Fruit fly (Drosophila melanogaster) whole organism, embryonic: Measurements from ENCODE around the gene BckdhA.

Experiments
- Adf1 ChIP-seq: fragments of 200-800 bp; sonication (Bioruptor generic); IDR thresholded peaks from 2 replicates; pipeline ENCODE4 v1.3.6; 2022; ENCODE audit warnings: missing biosample characterization, missing genetic modification characterization
- Bdp1 ChIP-seq: fragments of 200-800 bp; sonication (Bioruptor generic); optimal IDR thresholded peaks from 3 replicates; lab custom pipeline; 2016; ENCODE audit warnings: missing biosample characterization, missing genetic modification characterization
- CG10147 ChIP-seq: fragments of 200-800 bp; sonication (Bioruptor generic); optimal IDR thresholded peaks from 2 replicates; lab custom pipeline; 2019; ENCODE audit warnings: missing biosample characterization, mild to moderate bottlenecking, missing genetic modification characterization, moderate library complexity
- CG11560 ChIP-seq: fragments of 200-800 bp; sonication (Bioruptor generic); IDR thresholded peaks from 3 replicates; pipeline ENCODE4 v1.3.6; 2022; ENCODE audit warnings: missing biosample characterization, missing genetic modification characterization
- CG12659 ChIP-seq: fragments of 200-800 bp; sonication (Bioruptor generic); optimal IDR thresholded peaks from 3 replicates; lab custom pipeline; 2017; ENCODE audit warnings: mild to moderate bottlenecking, missing biosample characterization, missing genetic modification reagents, missing genetic modification characterization
- CG13287 ChIP-seq: fragments of 200-800 bp; sonication (Bioruptor generic); IDR thresholded peaks from 2 replicates; pipeline ENCODE4 v1.3.6; 2022; ENCODE audit warnings: missing biosample characterization, missing genetic modification characterization; ENCODE audit not compliant: partially characterized antibody
- CG14710 ChIP-seq: fragments of 200-800 bp; sonication (Bioruptor generic); optimal IDR thresholded peaks from 3 replicates; lab custom pipeline; 2019; ENCODE audit warnings: missing biosample characterization, mild to moderate bottlenecking, missing genetic modification characterization, moderate library complexity
- CG15601 ChIP-seq: fragments of 200-800 bp; sonication (Bioruptor generic); optimal IDR thresholded peaks from 3 replicates; lab custom pipeline; 2019; ENCODE audit warnings: missing biosample characterization, mild to moderate bottlenecking, missing genetic modification characterization, moderate library complexity
- CG17361 ChIP-seq: fragments of 200-800 bp; sonication (Bioruptor generic); IDR thresholded peaks from 3 replicates; pipeline ENCODE4 v1.3.6; 2022; ENCODE audit warnings: missing biosample characterization, missing genetic modification characterization
- CG17568 ChIP-seq: fragments of 200-800 bp; sonication (Bioruptor generic); optimal IDR thresholded peaks from 2 replicates; lab custom pipeline; 2018; ENCODE audit warnings: missing biosample characterization, mild to moderate bottlenecking, missing genetic modification characterization, moderate library complexity
- CG17802 ChIP-seq: fragments of 200-800 bp; sonication (Bioruptor generic); optimal IDR thresholded peaks from 2 replicates; lab custom pipeline; 2018; ENCODE audit warnings: missing biosample characterization, mild to moderate bottlenecking, missing genetic modification characterization, moderate library complexity
- CG18011 ChIP-seq: fragments of 200-800 bp; sonication (Bioruptor generic); optimal IDR thresholded peaks from 2 replicates; lab custom pipeline; 2017; ENCODE audit warnings: missing biosample characterization, missing genetic modification characterization, mild to moderate bottlenecking, moderate library complexity, missing genotype
- CG18619 ChIP-seq: fragments of 200-800 bp; sonication (Bioruptor generic); optimal IDR thresholded peaks from 3 replicates; lab custom pipeline; 2017; ENCODE audit warnings: missing biosample characterization, mild to moderate bottlenecking, missing genetic modification characterization
- CG30020 ChIP-seq: fragments of 200-800 bp; optimal IDR thresholded peaks from 2 replicates; lab custom pipeline; 2019; ENCODE audit warnings: missing biosample characterization, mild to moderate bottlenecking, missing genetic modification characterization, moderate library complexity
- CG31224 ChIP-seq: fragments of 200-800 bp; sonication (Bioruptor generic); IDR thresholded peaks from 2 replicates; pipeline ENCODE4 v1.3.6; 2022; ENCODE audit warnings: missing biosample characterization, missing genetic modification characterization
- CG42726 ChIP-seq: fragments of 200-800 bp; sonication (Bioruptor generic); IDR thresholded peaks from 2 replicates; pipeline ENCODE4 v1.3.6; 2022; ENCODE audit warnings: missing biosample characterization, missing genetic modification characterization; ENCODE audit not compliant: partially characterized antibody
- CG43689 ChIP-seq: fragments of 200-800 bp; sonication (Bioruptor generic); IDR thresholded peaks from 2 replicates; pipeline ENCODE4 v1.3.6; 2022; ENCODE audit warnings: missing biosample characterization, missing genetic modification characterization
- CG4617 ChIP-seq: fragments of 200-800 bp; sonication (Bioruptor generic); optimal IDR thresholded peaks from 3 replicates; lab custom pipeline; 2016; ENCODE audit warnings: missing biosample characterization, missing genetic modification characterization, borderline replicate concordance
- CG7556 ChIP-seq: fragments of 200-800 bp; sonication (Bioruptor generic); optimal IDR thresholded peaks from 2 replicates; lab custom pipeline; 2017; ENCODE audit warnings: missing biosample characterization, mild to moderate bottlenecking, missing genetic modification characterization
- CG8359 ChIP-seq: fragments of 200-800 bp; sonication (Bioruptor generic); optimal IDR thresholded peaks from 2 replicates; lab custom pipeline; 2017; ENCODE audit warnings: missing biosample characterization, mild to moderate bottlenecking, missing genetic modification characterization, borderline replicate concordance
- CG9437 ChIP-seq: fragments of 200-800 bp; sonication (Bioruptor generic); optimal IDR thresholded peaks from 2 replicates; lab custom pipeline; 2018; ENCODE audit warnings: missing biosample characterization, mild to moderate bottlenecking, missing genetic modification characterization
- CrebB ChIP-seq: fragments of 200-800 bp; sonication (Bioruptor generic); optimal IDR thresholded peaks from 3 replicates; lab custom pipeline; 2018; ENCODE audit warnings: missing biosample characterization, mild to moderate bottlenecking, missing genetic modification characterization
- Dek ChIP-seq: fragments of 200-800 bp; sonication (Bioruptor generic); optimal IDR thresholded peaks from 3 replicates; lab custom pipeline; 2019; ENCODE audit warnings: missing biosample characterization, mild to moderate bottlenecking, missing genetic modification characterization, moderate library complexity
- Dip3 ChIP-seq: fragments of 200-800 bp; sonication (Bioruptor generic); optimal IDR thresholded peaks from 3 replicates; lab custom pipeline; 2016; ENCODE audit warnings: missing biosample characterization, missing genetic modification characterization
- Dref ChIP-seq: fragments of 200-800 bp; sonication (Bioruptor generic); IDR thresholded peaks from 2 replicates; pipeline ENCODE4 v1.3.6; 2022; ENCODE audit warnings: missing biosample characterization, missing genetic modification characterization
- NFAT ChIP-seq: fragments of 200-800 bp; sonication (Bioruptor generic); IDR thresholded peaks from 2 replicates; pipeline ENCODE4 v1.3.6; 2022; ENCODE audit warnings: missing biosample characterization, missing genetic modification characterization
- NfI ChIP-seq: fragments of 200-800 bp; sonication (Bioruptor generic); optimal IDR thresholded peaks from 3 replicates; lab custom pipeline; 2018; ENCODE audit warnings: missing biosample characterization, mild to moderate bottlenecking, missing genetic modification characterization, moderate library complexity
- Stat92E ChIP-seq, 3 experiments: fragments of >200 bp in 2 of 3; fragments of 200-800 bp in 1 of 3; sonication (Bioruptor generic) in 1 of 3; optimal IDR thresholded peaks; 2 replicates each; lab custom pipeline; 2017 to 2019; ENCODE audit warnings: missing biosample characterization in 3 of 3, missing genetic modification characterization in 3 of 3, mild to moderate bottlenecking in 1 of 3, moderate library complexity in 1 of 3
- TFAM ChIP-seq: fragments of 200-800 bp; sonication (Bioruptor generic); optimal IDR thresholded peaks from 2 replicates; lab custom pipeline; 2017; ENCODE audit warnings: missing biosample characterization, missing genetic modification characterization, inconsistent platforms
- Taf1 ChIP-seq: fragments of 200-800 bp; sonication (Bioruptor generic); IDR thresholded peaks from 2 replicates; pipeline ENCODE4 v1.3.6; 2022; ENCODE audit warnings: missing biosample characterization, missing genetic modification characterization
- Xbp1 ChIP-seq: fragments of 200-800 bp; sonication (Bioruptor generic); optimal IDR thresholded peaks from 3 replicates; lab custom pipeline; 2016; ENCODE audit warnings: missing biosample characterization, mild to moderate bottlenecking, missing genetic modification characterization
- al ChIP-seq: fragments of 200-800 bp; sonication (Bioruptor generic); IDR thresholded peaks from 2 replicates; pipeline ENCODE4 v1.3.6; 2022; ENCODE audit warnings: missing biosample characterization, missing genetic modification characterization
- ato ChIP-seq: fragments of 200-800 bp; sonication (Bioruptor generic); IDR thresholded peaks from 2 replicates; pipeline ENCODE4 v1.3.6; 2022; ENCODE audit warnings: missing biosample characterization, missing genetic modification characterization; ENCODE audit not compliant: partially characterized antibody
- bbx ChIP-seq: fragments of 200-800 bp; sonication (Bioruptor generic); IDR thresholded peaks from 2 replicates; pipeline ENCODE4 v1.3.6; 2022; ENCODE audit warnings: missing biosample characterization, missing genetic modification characterization; ENCODE audit not compliant: partially characterized antibody
- bcd ChIP-seq: fragments of 200-800 bp; sonication (Bioruptor generic); optimal IDR thresholded peaks from 2 replicates; lab custom pipeline; 2017; ENCODE audit warnings: missing biosample characterization, mild to moderate bottlenecking, missing genetic modification characterization
- cas ChIP-seq: fragments of 200-800 bp; sonication (Bioruptor generic); IDR thresholded peaks from 2 replicates; pipeline ENCODE4 v1.3.6; 2022; ENCODE audit warnings: missing biosample characterization, missing genetic modification characterization
- chm ChIP-seq: fragments of 200-800 bp; sonication (Bioruptor generic); IDR thresholded peaks from 2 replicates; pipeline ENCODE4 v1.3.6; 2022; ENCODE audit warnings: missing biosample characterization, missing genetic modification characterization
- dimm ChIP-seq: fragments of 200-800 bp; sonication (Bioruptor generic); IDR thresholded peaks from 2 replicates; pipeline ENCODE4 v1.3.6; 2022; ENCODE audit warnings: missing biosample characterization, missing genetic modification characterization
- en ChIP-seq: fragments of 200-800 bp; sonication (Bioruptor generic); optimal IDR thresholded peaks from 2 replicates; lab custom pipeline; 2016; ENCODE audit warnings: missing biosample characterization, missing genetic modification characterization
- eyg ChIP-seq: fragments of 200-800 bp; sonication (Bioruptor generic); optimal IDR thresholded peaks from 3 replicates; lab custom pipeline; 2016; ENCODE audit warnings: missing biosample characterization, missing genetic modification characterization
- fru ChIP-seq: fragments of >200 bp; optimal IDR thresholded peaks from 2 replicates; lab custom pipeline; 2017
- insv ChIP-seq, 2 experiments: fragments of 200-800 bp; sonication (Bioruptor generic); optimal IDR thresholded peaks; 3 replicates each; lab custom pipeline; 2016 to 2018; ENCODE audit warnings: missing biosample characterization in 2 of 2, missing genetic modification characterization in 2 of 2
- knrl ChIP-seq: fragments of 200-800 bp; sonication (Bioruptor generic); IDR thresholded peaks from 3 replicates; pipeline ENCODE4 v1.3.6; 2022; ENCODE audit warnings: missing biosample characterization, missing genetic modification characterization; ENCODE audit not compliant: partially characterized antibody
- p53 ChIP-seq: fragments of 200-800 bp; sonication (Bioruptor generic); optimal IDR thresholded peaks from 2 replicates; lab custom pipeline; 2016; ENCODE audit warnings: missing biosample characterization, missing genetic modification characterization
- pb ChIP-seq: fragments of 200-800 bp; sonication (Bioruptor generic); optimal IDR thresholded peaks from 3 replicates; lab custom pipeline; 2016; ENCODE audit warnings: missing biosample characterization, missing genetic modification characterization
- tin ChIP-seq: fragments of 200-800 bp; sonication (Bioruptor generic); optimal IDR thresholded peaks from 3 replicates; lab custom pipeline; 2016; ENCODE audit warnings: missing biosample characterization, missing genetic modification characterization
- trh ChIP-seq: fragments of 200-800 bp; sonication (Bioruptor generic); optimal IDR thresholded peaks from 2 replicates; lab custom pipeline; 2016; ENCODE audit warnings: missing biosample characterization, missing genetic modification characterization
- twi ChIP-seq: fragments of 200-800 bp; optimal IDR thresholded peaks from 2 replicates; lab custom pipeline; 2019; ENCODE audit warnings: missing biosample characterization, mild to moderate bottlenecking, missing genetic modification characterization, moderate library complexity

The BckdhA gene

DNA sequence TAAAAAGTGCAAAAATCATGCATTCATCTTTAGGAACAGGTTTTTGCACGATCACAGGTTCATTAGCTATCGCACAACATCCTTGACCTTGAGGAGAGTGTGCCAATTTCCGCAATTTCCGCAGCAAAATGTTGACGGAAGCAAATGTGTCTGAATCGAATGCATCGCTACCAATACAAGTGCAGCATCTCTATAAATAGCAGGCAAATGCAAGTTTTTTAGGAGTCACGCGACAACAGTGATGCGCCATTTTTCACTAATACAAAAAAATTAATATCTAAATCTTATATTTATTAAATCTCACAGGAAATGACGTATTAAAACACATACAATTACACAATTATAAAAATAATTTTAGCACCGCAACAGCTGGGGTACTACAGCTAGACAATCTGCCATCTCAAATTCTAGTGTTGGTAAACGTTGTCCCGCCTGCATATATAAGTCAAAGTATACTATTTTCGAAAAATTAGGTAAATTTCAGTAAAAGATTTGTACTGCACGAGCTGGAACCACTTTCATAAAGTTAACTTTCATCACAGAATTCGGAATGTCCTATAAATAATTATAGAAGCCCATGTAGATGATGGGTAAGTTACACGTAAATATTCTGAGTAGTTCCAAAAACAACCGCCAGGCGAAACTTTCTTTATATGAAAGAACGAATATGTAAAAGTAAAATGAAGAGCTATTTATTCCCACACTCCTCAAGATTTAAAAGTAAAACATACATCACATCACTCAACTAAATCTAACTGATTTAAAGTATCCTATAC is 18.4 kb downstream of the BckdhA start, which contains the start of gene CG9399 (continued):
- peak; percentile 97 for TF ChIP-seq CG17361 (GFP tag; lab: Robert Waterston, UW)
- TF ChIP-seq CG8359 (GFP tag; lab: Kevin White, UChicago), result peak; percentile 87
- no peak for TF ChIP-seq ato (GFP tag; lab: Robert Waterston, UW)
- peak; percentile 96 for TF ChIP-seq CG15601 (tag; lab: Kevin White, UChicago)
- peak; percentile 84 for TF ChIP-seq CG17802 (tag; lab: Kevin White, UChicago)
- TF ChIP-seq CG18011 (GFP tag; lab: Kevin White, UChicago), result peak; percentile 90
- TF ChIP-seq Adf1 (GFP tag; lab: Robert Waterston, UW), result peak; percentile 75
- peak; percentile 97 for TF ChIP-seq bcd (GFP tag; lab: Kevin White, UChicago)
- TF ChIP-seq knrl, result peak; percentile 62
- peak; percentile 61 for TF ChIP-seq pb (GFP tag; lab: Kevin White, UChicago)
- peak; percentile 79 for TF ChIP-seq TFAM
- peak; percentile 95 for TF ChIP-seq cas (GFP tag; lab: Robert Waterston, UW)
- peak; percentile 43; the same call in 1 of the 2 replicates for TF ChIP-seq Dref (GFP tag; lab: Robert Waterston, UW)
- peak; percentile 97 for TF ChIP-seq CG7556 (GFP tag; lab: Kevin White, UChicago)
- peak; percentile 90 for TF ChIP-seq Bdp1 (GFP tag; lab: Kevin White, UChicago)
- peak; percentile 69 for TF ChIP-seq en (GFP tag; lab: Kevin White, UChicago)
- TF ChIP-seq Dip3, result peak; percentile 93
- TF ChIP-seq trh (GFP tag; lab: Kevin White, UChicago), result peak; percentile 97
- TF ChIP-seq tin, result peak; percentile 98
- peak; percentile 97 for TF ChIP-seq NfI (GFP tag; lab: Kevin White, UChicago)
- peak in 1 of 2 experiments; percentile 78 for TF ChIP-seq insv (GFP tag; optimal IDR thresholded peaks at IDR 0.05; lab: Kevin White, UChicago)
- peak; percentile 97 for TF ChIP-seq CG43689 (GFP tag; lab: Robert Waterston, UW)
- peak; percentile 94 for TF ChIP-seq CrebB (tag; lab: Kevin White, UChicago)
- peak; percentile 96 for TF ChIP-seq NFAT (GFP tag; lab: Robert Waterston, UW)
- TF ChIP-seq CG4617 (GFP tag; lab: Kevin White, UChicago), result peak; percentile 97
- TF ChIP-seq CG9437 (GFP tag; lab: Kevin White, UChicago), result peak; percentile 94
- peak; percentile 85 for TF ChIP-seq CG30020 (tag; lab: Kevin White, UChicago)
- peak; percentile 99 for TF ChIP-seq Xbp1 (GFP tag; lab: Kevin White, UChicago)
- TF ChIP-seq twi (tag; lab: Kevin White, UChicago), result peak; percentile 92
- TF ChIP-seq dimm (GFP tag; lab: Robert Waterston, UW), result peak; percentile 97
- peak; percentile 92 for TF ChIP-seq CG10147 (GFP tag; lab: Kevin White, UChicago)
- peak; percentile 97 for TF ChIP-seq CG14710
- peak in 1 of 3 experiments; percentile 36 for TF ChIP-seq Stat92E (GFP tag; optimal IDR thresholded peaks at IDR 0.05; lab: Kevin White, UChicago)
- peak; percentile 95 for TF ChIP-seq CG17568 (GFP tag; lab: Kevin White, UChicago)
- TF ChIP-seq CG13287 (GFP tag; lab: Robert Waterston, UW), result peak; percentile 27; the same call in 1 of the 2 replicates
- peak; percentile 98 for TF ChIP-seq chm (GFP tag; lab: Robert Waterston, UW)
- TF ChIP-seq CG31224, result peak; percentile 91
- TF ChIP-seq Taf1 (GFP tag; lab: Robert Waterston, UW), result peak; percentile 91
- TF ChIP-seq fru (lab: Kevin White, UChicago), result no peak
- peak; percentile 87 for TF ChIP-seq CG11560 (tag; lab: Robert Waterston, UW)
- peak; percentile 95 for TF ChIP-seq al (GFP tag; lab: Robert Waterston, UW)
- peak; percentile 99 for TF ChIP-seq CG12659
- peak; percentile 76 for TF ChIP-seq eyg (GFP tag; lab: Kevin White, UChicago)
- TF ChIP-seq bbx (GFP tag; lab: Robert Waterston, UW), result peak; percentile 44
- peak; percentile 96 for TF ChIP-seq Dek (tag; lab: Kevin White, UChicago)
- peak; percentile 38 for TF ChIP-seq p53 (GFP tag; lab: Kevin White, UChicago)
- TF ChIP-seq CG42726, result peak; percentile 62; the same call in 1 of the 2 replicates
- peak; percentile 95 for TF ChIP-seq CG18619 (GFP tag; lab: Kevin White, UChicago)
